Fruit fly (Drosophila melanogaster): Measurements from ENCODE around the gene spartin.

DNA sequence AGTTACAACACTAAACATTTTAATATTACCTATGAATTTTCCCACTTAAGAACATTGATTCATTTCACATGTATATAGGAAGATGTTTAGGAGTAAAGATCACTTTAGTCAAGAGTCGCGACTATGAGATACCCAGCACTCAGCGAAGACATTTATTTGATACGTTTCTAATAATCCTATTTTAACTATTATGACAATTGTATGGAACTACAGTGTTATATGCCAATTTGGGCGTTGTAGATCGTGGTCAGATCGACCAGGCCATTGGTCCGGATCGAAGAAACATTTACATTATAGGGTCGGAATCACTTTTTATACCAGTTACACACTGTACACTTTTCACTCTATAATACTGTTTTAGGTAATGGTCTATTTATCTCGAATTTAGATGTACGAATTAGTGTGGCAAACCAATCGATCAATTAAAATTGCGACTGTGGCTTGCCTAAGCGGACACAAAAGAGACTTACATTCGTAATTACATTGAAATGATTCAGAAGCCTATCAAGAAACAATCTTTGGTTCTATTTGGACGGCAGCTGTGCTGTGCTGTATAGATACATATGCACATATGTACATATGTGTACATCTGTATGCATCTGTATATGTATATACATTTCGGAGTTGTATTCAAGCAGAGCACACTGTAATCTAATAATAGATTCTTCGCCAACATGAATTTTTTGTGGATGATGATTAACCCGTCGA is 13.9 kb upstream of the spartin start:
- TF ChIP-seq toe (GFP tag; optimal IDR thresholded peaks at IDR 0.05) (no peak), CG14711 (tag; optimal IDR thresholded peaks at IDR 0.05) (no peak), CG7045 (GFP tag; optimal IDR thresholded peaks at IDR 0.05) (no peak), bab1 (GFP tag; optimal IDR thresholded peaks at IDR 0.05) (no peak), cnc (optimal IDR thresholded peaks at IDR 0.05) (no peak), Hr96 (GFP tag; optimal IDR thresholded peaks at IDR 0.05) (no peak), Mnt (GFP tag; optimal IDR thresholded peaks at IDR 0.05) (no peak), Clk (GFP tag; optimal IDR thresholded peaks at IDR 0.05) (no peak)

Data from whole organism, adult.